Fruit fly (Drosophila melanogaster) whole organism, embryonic: ENCODE results near the gene CG31265.

ENCODE experiments used
- Aef1 ChIP-seq: fragments of 200-800 bp; sonication (Bioruptor generic); IDR thresholded peaks from 3 replicates; pipeline ENCODE4 v1.3.6; 2022; ENCODE audit warnings: missing biosample characterization, missing genetic modification characterization
- CG10366 ChIP-seq: fragments of 200-800 bp; sonication (Bioruptor generic); IDR thresholded peaks from 2 replicates; pipeline ENCODE4 v1.3.6; 2022; ENCODE audit warnings: missing biosample characterization, missing genetic modification characterization
- CG10462 ChIP-seq: fragments of 200-800 bp; sonication (Bioruptor generic); optimal IDR thresholded peaks from 2 replicates; lab custom pipeline; 2016; ENCODE audit warnings: missing biosample characterization, missing genetic modification characterization
- CG11247 ChIP-seq: fragments of 200-800 bp; sonication (Bioruptor generic); IDR thresholded peaks from 2 replicates; pipeline ENCODE4 v1.3.6; 2022; ENCODE audit warnings: missing biosample characterization, missing genetic modification characterization
- CG13123 ChIP-seq: fragments of 200-800 bp; sonication (Bioruptor generic); optimal IDR thresholded peaks from 2 replicates; lab custom pipeline; 2016; ENCODE audit warnings: missing biosample characterization, missing genetic modification characterization
- CG15073 ChIP-seq: fragments of 200-800 bp; sonication (Bioruptor generic); optimal IDR thresholded peaks from 2 replicates; lab custom pipeline; 2016; ENCODE audit warnings: missing biosample characterization, missing genetic modification characterization
- CG17359 ChIP-seq: fragments of 200-800 bp; sonication (Bioruptor generic); optimal IDR thresholded peaks from 3 replicates; lab custom pipeline; 2018; ENCODE audit warnings: missing biosample characterization, mild to moderate bottlenecking, missing genetic modification characterization, moderate library complexity
- CG17568 ChIP-seq: fragments of 200-800 bp; sonication (Bioruptor generic); optimal IDR thresholded peaks from 2 replicates; lab custom pipeline; 2018; ENCODE audit warnings: missing biosample characterization, mild to moderate bottlenecking, missing genetic modification characterization, moderate library complexity
- CG18011 ChIP-seq: fragments of 200-800 bp; sonication (Bioruptor generic); optimal IDR thresholded peaks from 2 replicates; lab custom pipeline; 2017; ENCODE audit warnings: missing biosample characterization, missing genetic modification characterization, mild to moderate bottlenecking, moderate library complexity, missing genotype
- CG30403 ChIP-seq: fragments of 200-800 bp; sonication (Bioruptor generic); optimal IDR thresholded peaks from 3 replicates; lab custom pipeline; 2016; ENCODE audit warnings: missing biosample characterization, missing genetic modification characterization
- CG33557 ChIP-seq: fragments of 200-800 bp; sonication (Bioruptor generic); optimal IDR thresholded peaks from 2 replicates; lab custom pipeline; 2019; ENCODE audit warnings: missing biosample characterization, mild to moderate bottlenecking, missing genetic modification characterization, moderate library complexity
- CG3838 ChIP-seq: fragments of 200-800 bp; sonication (Bioruptor generic); optimal IDR thresholded peaks from 3 replicates; lab custom pipeline; 2016; ENCODE audit warnings: missing biosample characterization, missing genetic modification characterization
- CG4328 ChIP-seq: fragments of 200-800 bp; sonication (Bioruptor generic); optimal IDR thresholded peaks from 3 replicates; lab custom pipeline; 2017; ENCODE audit warnings: missing biosample characterization, missing genetic modification reagents, missing genetic modification characterization
- CG5245 ChIP-seq: fragments of 200-800 bp; sonication (Bioruptor generic); optimal IDR thresholded peaks from 3 replicates; lab custom pipeline; 2016; ENCODE audit warnings: missing biosample characterization, missing genetic modification characterization
- CG5953 ChIP-seq: fragments of 200-800 bp; sonication (Bioruptor generic); IDR thresholded peaks from 2 replicates; pipeline ENCODE4 v1.3.6; 2022; ENCODE audit warnings: missing biosample characterization, missing genetic modification characterization
- CG6175 ChIP-seq: fragments of 200-800 bp; sonication (Bioruptor generic); IDR thresholded peaks from 3 replicates; pipeline ENCODE4 v1.3.6; 2022; ENCODE audit warnings: missing biosample characterization, missing genetic modification characterization
- CG6683 ChIP-seq: fragments of 200-800 bp; sonication (Bioruptor generic); optimal IDR thresholded peaks from 2 replicates; lab custom pipeline; 2017; ENCODE audit warnings: missing biosample characterization, mild to moderate bottlenecking, missing genetic modification characterization, missing genetic modification reagents
- CG7556 ChIP-seq: fragments of 200-800 bp; sonication (Bioruptor generic); optimal IDR thresholded peaks from 2 replicates; lab custom pipeline; 2017; ENCODE audit warnings: missing biosample characterization, mild to moderate bottlenecking, missing genetic modification characterization
- CG9437 ChIP-seq: fragments of 200-800 bp; sonication (Bioruptor generic); optimal IDR thresholded peaks from 2 replicates; lab custom pipeline; 2018; ENCODE audit warnings: missing biosample characterization, mild to moderate bottlenecking, missing genetic modification characterization
- CTCF ChIP-seq: fragments of 200-800 bp; sonication (Bioruptor generic); optimal IDR thresholded peaks from 2 replicates; lab custom pipeline; 2017; ENCODE audit warnings: missing biosample characterization, mild to moderate bottlenecking, missing genetic modification characterization, moderate library complexity
- CrebB ChIP-seq: fragments of 200-800 bp; sonication (Bioruptor generic); optimal IDR thresholded peaks from 3 replicates; lab custom pipeline; 2018; ENCODE audit warnings: missing biosample characterization, mild to moderate bottlenecking, missing genetic modification characterization
- D19B ChIP-seq: fragments of 200-800 bp; sonication (Bioruptor generic); optimal IDR thresholded peaks from 2 replicates; lab custom pipeline; 2017; ENCODE audit warnings: missing biosample characterization, mild to moderate bottlenecking, missing genetic modification characterization
- Dref ChIP-seq: fragments of 200-800 bp; sonication (Bioruptor generic); IDR thresholded peaks from 2 replicates; pipeline ENCODE4 v1.3.6; 2022; ENCODE audit warnings: missing biosample characterization, missing genetic modification characterization
- E2f1 ChIP-seq: fragments of 200-800 bp; sonication (Bioruptor generic); IDR thresholded peaks from 2 replicates; pipeline ENCODE4 v1.3.6; 2022; ENCODE audit warnings: missing biosample characterization, missing genetic modification characterization
- Ets97D ChIP-seq: fragments of 200-800 bp; sonication (Bioruptor generic); optimal IDR thresholded peaks from 3 replicates; lab custom pipeline; 2016; ENCODE audit warnings: missing biosample characterization, missing genetic modification characterization
- HLHmδ ChIP-seq: fragments of 200-800 bp; sonication (Bioruptor generic); optimal IDR thresholded peaks from 2 replicates; lab custom pipeline; 2018; ENCODE audit warnings: missing biosample characterization, mild to moderate bottlenecking, missing genetic modification characterization, moderate library complexity
- Hr39 ChIP-seq: fragments of >200 bp; optimal IDR thresholded peaks from 2 replicates; lab custom pipeline; 2017
- Kr ChIP-seq: fragments of 200-800 bp; sonication (Bioruptor generic); optimal IDR thresholded peaks from 2 replicates; lab custom pipeline; 2017; ENCODE audit warnings: missing biosample characterization, mild to moderate bottlenecking, missing genetic modification characterization
- Meics ChIP-seq: fragments of 200-800 bp; sonication (Bioruptor generic); optimal IDR thresholded peaks from 2 replicates; lab custom pipeline; 2017; ENCODE audit warnings: missing biosample characterization, mild to moderate bottlenecking, missing genetic modification characterization
- Optix ChIP-seq: fragments of 200-800 bp; sonication (Bioruptor generic); IDR thresholded peaks from 3 replicates; pipeline ENCODE4 v1.3.6; 2022; ENCODE audit warnings: missing biosample characterization, missing genetic modification characterization
- Six4 ChIP-seq: fragments of 200-800 bp; sonication (Bioruptor generic); optimal IDR thresholded peaks from 2 replicates; lab custom pipeline; 2016; ENCODE audit warnings: missing biosample characterization, missing genetic modification characterization
- Spps ChIP-seq: fragments of 200-800 bp; sonication (Bioruptor generic); optimal IDR thresholded peaks from 2 replicates; lab custom pipeline; 2018; ENCODE audit warnings: missing biosample characterization, mild to moderate bottlenecking, missing genetic modification characterization
- cad ChIP-seq: fragments of >200 bp; optimal IDR thresholded peaks from 2 replicates; lab custom pipeline; 2017; ENCODE audit warnings: missing biosample characterization, missing genetic modification characterization
- crol ChIP-seq: fragments of 200-800 bp; sonication (Bioruptor generic); IDR thresholded peaks from 2 replicates; pipeline ENCODE4 v1.3.6; 2022; ENCODE audit warnings: missing biosample characterization, missing genetic modification characterization
- disco-r ChIP-seq: fragments of 200-800 bp; sonication (Bioruptor generic); optimal IDR thresholded peaks from 2 replicates; lab custom pipeline; 2016; ENCODE audit warnings: missing biosample characterization, missing genetic modification characterization
- eyg ChIP-seq: fragments of 200-800 bp; sonication (Bioruptor generic); optimal IDR thresholded peaks from 3 replicates; lab custom pipeline; 2016; ENCODE audit warnings: missing biosample characterization, missing genetic modification characterization
- fd3F ChIP-seq: fragments of 200-800 bp; sonication (Bioruptor generic); optimal IDR thresholded peaks from 2 replicates; lab custom pipeline; 2018; ENCODE audit warnings: missing biosample characterization, mild to moderate bottlenecking, missing genetic modification characterization, moderate library complexity
- gem ChIP-seq: fragments of 200-800 bp; sonication (Bioruptor generic); optimal IDR thresholded peaks from 2 replicates; lab custom pipeline; 2019; ENCODE audit warnings: missing biosample characterization, mild to moderate bottlenecking, missing genetic modification characterization, moderate library complexity
- kni ChIP-seq: fragments of 200-800 bp; sonication (Bioruptor generic); optimal IDR thresholded peaks from 3 replicates; lab custom pipeline; 2017; ENCODE audit warnings: mild to moderate bottlenecking, missing biosample characterization, missing genetic modification reagents, missing genetic modification characterization
- lola ChIP-seq, 3 experiments: fragments of >200 bp in 2 of 3; fragments of 200-800 bp in 1 of 3; sonication (Bioruptor generic) in 1 of 3; optimal IDR thresholded peaks; 2 replicates each; lab custom pipeline; 2017 to 2019; ENCODE audit warnings: missing biosample characterization in 3 of 3, missing genetic modification characterization in 3 of 3, mild to moderate bottlenecking in 1 of 3, moderate library complexity in 1 of 3
- rib ChIP-seq: fragments of 200-800 bp; sonication (Bioruptor generic); IDR thresholded peaks from 2 replicates; pipeline ENCODE4 v1.3.6; 2022; ENCODE audit warnings: missing biosample characterization, missing genetic modification characterization
- schlank ChIP-seq: fragments of 200-800 bp; sonication (Bioruptor generic); optimal IDR thresholded peaks from 2 replicates; lab custom pipeline; 2018; ENCODE audit warnings: missing biosample characterization, mild to moderate bottlenecking, missing genetic modification characterization
- sens ChIP-seq: fragments of 200-800 bp; sonication (Bioruptor generic); peaks from one replicate; lab custom pipeline; 2016; ENCODE audit warnings: missing biosample characterization, missing genetic modification characterization
- so ChIP-seq: fragments of 200-800 bp; sonication (Bioruptor generic); IDR thresholded peaks from 3 replicates; pipeline ENCODE4 v1.3.6; 2022; ENCODE audit warnings: missing biosample characterization, missing genetic modification characterization
- ssp ChIP-seq: fragments of 200-800 bp; sonication (Bioruptor generic); IDR thresholded peaks from 2 replicates; pipeline ENCODE4 v1.3.6; 2022; ENCODE audit warnings: missing biosample characterization, missing genetic modification characterization
- stwl ChIP-seq: fragments of 200-800 bp; sonication (Bioruptor generic); optimal IDR thresholded peaks from 3 replicates; lab custom pipeline; 2018; ENCODE audit warnings: missing biosample characterization, mild to moderate bottlenecking, missing genetic modification characterization, moderate library complexity
- tll ChIP-seq, 2 experiments: fragments of 200-800 bp in 1 of 2; fragments of >200 bp in 1 of 2; sonication (Bioruptor generic) in 1 of 2; optimal IDR thresholded peaks; 2 replicates each; lab custom pipeline; 2017 to 2019; ENCODE audit warnings: missing biosample characterization in 2 of 2, missing genetic modification characterization in 2 of 2, mild to moderate bottlenecking in 1 of 2, moderate library complexity in 1 of 2
- toy ChIP-seq: fragments of 200-800 bp; sonication (Bioruptor generic); IDR thresholded peaks from 2 replicates; pipeline ENCODE4 v1.3.6; 2022; ENCODE audit warnings: missing biosample characterization, missing genetic modification characterization
- tx ChIP-seq: fragments of 200-800 bp; sonication (Bioruptor generic); optimal IDR thresholded peaks from 2 replicates; lab custom pipeline; 2016; ENCODE audit warnings: missing biosample characterization, missing genetic modification characterization
- usp ChIP-seq: fragments of >200 bp; optimal IDR thresholded peaks from 2 replicates; lab custom pipeline; 2017; ENCODE audit warnings: missing biosample characterization, missing genetic modification characterization
- wek ChIP-seq: fragments of 200-800 bp; sonication (Bioruptor generic); optimal IDR thresholded peaks from 3 replicates; lab custom pipeline; 2018; ENCODE audit warnings: missing biosample characterization, mild to moderate bottlenecking, missing genetic modification characterization, moderate library complexity
- zf30C ChIP-seq: fragments of 200-800 bp; sonication (Bioruptor generic); optimal IDR thresholded peaks from 3 replicates; lab custom pipeline; 2018; ENCODE audit warnings: missing biosample characterization, mild to moderate bottlenecking, missing genetic modification characterization
- zfh1 ChIP-seq: fragments of 200-800 bp; sonication (Bioruptor generic); IDR thresholded peaks from 3 replicates; pipeline ENCODE4 v1.3.6; 2022; ENCODE audit warnings: missing biosample characterization, missing genetic modification characterization

CG31265 gene

dm6 chr3R:17118917-17119378 is 9.1 kb upstream of the CG31265 start (continued):
- TF ChIP-seq eyg (GFP tag; lab: Kevin White, UChicago), result no peak
- TF ChIP-seq disco-r, result no peak
- TF ChIP-seq rib (GFP tag; lab: Robert Waterston, UW), result peak; percentile 44; the same call in 1 of the 2 replicates
- TF ChIP-seq CG10462 (GFP tag; lab: Kevin White, UChicago), result no peak
- no peak for TF ChIP-seq CG4328
- no peak for TF ChIP-seq Ets97D (GFP tag; lab: Kevin White, UChicago)
- TF ChIP-seq sens (GFP tag; lab: Kevin White, UChicago), result peak; percentile 42
- no peak for TF ChIP-seq so (GFP tag; lab: Robert Waterston, UW)
- no peak for TF ChIP-seq tll (GFP tag; optimal IDR thresholded peaks at IDR 0.05; lab: Kevin White, UChicago)
- TF ChIP-seq CG9437 (GFP tag; lab: Kevin White, UChicago), result no peak
- no peak for TF ChIP-seq CrebB (tag; lab: Kevin White, UChicago)
- TF ChIP-seq Meics (GFP tag; lab: Kevin White, UChicago), result no peak
- TF ChIP-seq fd3F, result no peak
- TF ChIP-seq cad, result no peak
- no peak for TF ChIP-seq CG30403
- no peak for TF ChIP-seq CG18011 (GFP tag; lab: Kevin White, UChicago)
- TF ChIP-seq kni (GFP tag; lab: Kevin White, UChicago), result peak; percentile 43
- no peak for TF ChIP-seq zfh1 (GFP tag; lab: Robert Waterston, UW)
- TF ChIP-seq CG5245 (GFP tag; lab: Kevin White, UChicago), result no peak
- no peak for TF ChIP-seq CG10366
- TF ChIP-seq schlank (tag; lab: Kevin White, UChicago), result no peak
- no peak for TF ChIP-seq wek (GFP tag; lab: Kevin White, UChicago)
- TF ChIP-seq lola (GFP tag; optimal IDR thresholded peaks at IDR 0.05; lab: Kevin White, UChicago), result no peak
- no peak for TF ChIP-seq Hr39 (lab: Kevin White, UChicago)
- TF ChIP-seq D19B (GFP tag; lab: Kevin White, UChicago), result no peak
- no peak for TF ChIP-seq usp (GFP tag; lab: Kevin White, UChicago)
- no peak for TF ChIP-seq CG5953
- no peak for TF ChIP-seq HLHmδ
- no peak for TF ChIP-seq gem (tag; lab: Kevin White, UChicago)
- no peak for TF ChIP-seq crol (GFP tag; lab: Robert Waterston, UW)
- peak; percentile 18 for TF ChIP-seq stwl (tag; lab: Kevin White, UChicago)
- no peak for TF ChIP-seq ssp
- TF ChIP-seq Optix, result no peak
- TF ChIP-seq CTCF (GFP tag; lab: Kevin White, UChicago), result peak; percentile 55
- TF ChIP-seq CG6175, result no peak
- no peak for TF ChIP-seq CG33557 (GFP tag; lab: Kevin White, UChicago)
- no peak for TF ChIP-seq CG11247
- TF ChIP-seq Dref (GFP tag; lab: Robert Waterston, UW), result no peak
- no peak for TF ChIP-seq CG15073
- no peak for TF ChIP-seq CG17568 (GFP tag; lab: Kevin White, UChicago)
- no peak for TF ChIP-seq tx (GFP tag; lab: Kevin White, UChicago)
- no peak for TF ChIP-seq CG6683 (GFP tag; lab: Kevin White, UChicago)
- no peak for TF ChIP-seq zf30C
- no peak for TF ChIP-seq E2f1 (GFP tag; lab: Robert Waterston, UW)
- TF ChIP-seq Aef1 (GFP tag; lab: Robert Waterston, UW), result no peak
- no peak for TF ChIP-seq toy (GFP tag; lab: Robert Waterston, UW)
- TF ChIP-seq CG7556 (GFP tag; lab: Kevin White, UChicago), result no peak
- TF ChIP-seq CG17359 (tag; lab: Kevin White, UChicago), result no peak
- TF ChIP-seq Kr (GFP tag; lab: Kevin White, UChicago), result no peak
- TF ChIP-seq Spps, result no peak
- no peak for TF ChIP-seq Six4 (GFP tag; lab: Kevin White, UChicago)
- TF ChIP-seq CG3838 (GFP tag; lab: Kevin White, UChicago), result no peak
- TF ChIP-seq CG13123 (GFP tag; lab: Kevin White, UChicago), result no peak
